Fruit fly (Drosophila melanogaster) whole organism, embryonic: ENCODE results near the gene CG15034.
A peak's percentile ranks its signal among the peaks of the same experiment; 100 is the strongest.

ENCODE experiments used
- CG10267 ChIP-seq: fragments of 200-800 bp; sonication (Bioruptor generic); optimal IDR thresholded peaks from 2 replicates; lab custom pipeline; 2018; ENCODE audit warnings: missing biosample characterization, mild to moderate bottlenecking, missing genetic modification characterization, moderate library complexity
- CG10321 ChIP-seq: fragments of 200-800 bp; sonication (Bioruptor generic); IDR thresholded peaks from 2 replicates; pipeline ENCODE4 v1.3.6; 2022; ENCODE audit warnings: missing biosample characterization, missing genetic modification characterization
- CG11696 ChIP-seq: fragments of 200-800 bp; sonication (Bioruptor generic); IDR thresholded peaks from 2 replicates; pipeline ENCODE4 v1.3.6; 2022; ENCODE audit warnings: missing biosample characterization, missing genetic modification characterization
- CG12071 ChIP-seq: fragments of 200-800 bp; sonication (Bioruptor generic); optimal IDR thresholded peaks from 3 replicates; lab custom pipeline; 2018; ENCODE audit warnings: missing biosample characterization, mild to moderate bottlenecking, missing genetic modification characterization
- CG13287 ChIP-seq: fragments of 200-800 bp; sonication (Bioruptor generic); IDR thresholded peaks from 2 replicates; pipeline ENCODE4 v1.3.6; 2022; ENCODE audit warnings: missing biosample characterization, missing genetic modification characterization; ENCODE audit not compliant: partially characterized antibody
- CG13775 ChIP-seq: fragments of 200-800 bp; sonication (Bioruptor generic); optimal IDR thresholded peaks from 3 replicates; lab custom pipeline; 2017; ENCODE audit warnings: missing biosample characterization, mild to moderate bottlenecking, missing genetic modification characterization
- CG14965 ChIP-seq: fragments of 200-800 bp; sonication (Bioruptor generic); optimal IDR thresholded peaks from 2 replicates; lab custom pipeline; 2016; ENCODE audit warnings: missing biosample characterization, missing genetic modification characterization, borderline replicate concordance
- CG15011 ChIP-seq: fragments of 200-800 bp; sonication (Bioruptor generic); optimal IDR thresholded peaks from 3 replicates; lab custom pipeline; 2018; ENCODE audit warnings: missing biosample characterization, mild to moderate bottlenecking, missing genetic modification characterization
- CG15696 ChIP-seq: fragments of 200-800 bp; sonication (Bioruptor generic); optimal IDR thresholded peaks from 2 replicates; lab custom pipeline; 2019; ENCODE audit warnings: missing biosample characterization, mild to moderate bottlenecking, missing genetic modification characterization, moderate library complexity
- CG16779 ChIP-seq: fragments of 200-800 bp; sonication (Bioruptor generic); IDR thresholded peaks from 2 replicates; pipeline ENCODE4 v1.3.6; 2022; ENCODE audit warnings: missing biosample characterization, missing genetic modification characterization
- CG17385 ChIP-seq: fragments of 200-800 bp; sonication (Bioruptor generic); optimal IDR thresholded peaks from 3 replicates; lab custom pipeline; 2018; ENCODE audit warnings: missing biosample characterization, mild to moderate bottlenecking, missing genetic modification characterization
- CG32767 ChIP-seq: fragments of 200-800 bp; sonication (Bioruptor generic); IDR thresholded peaks from 2 replicates; pipeline ENCODE4 v1.3.6; 2022; ENCODE audit warnings: missing biosample characterization, missing genetic modification characterization
- CG33213 ChIP-seq: fragments of 200-800 bp; sonication (Bioruptor generic); optimal IDR thresholded peaks from 3 replicates; lab custom pipeline; 2016; ENCODE audit warnings: missing biosample characterization, missing genetic modification characterization
- CG3407 ChIP-seq: fragments of 200-800 bp; sonication (Bioruptor generic); optimal IDR thresholded peaks from 2 replicates; lab custom pipeline; 2018; ENCODE audit warnings: missing biosample characterization, mild to moderate bottlenecking, missing genetic modification characterization
- CG6254 ChIP-seq: fragments of 200-800 bp; sonication (Bioruptor generic); optimal IDR thresholded peaks from 3 replicates; lab custom pipeline; 2017; ENCODE audit warnings: mild to moderate bottlenecking, missing biosample characterization, missing genetic modification reagents, missing genetic modification characterization
- CG9876 ChIP-seq: fragments of 200-800 bp; sonication (Bioruptor generic); optimal IDR thresholded peaks from 2 replicates; lab custom pipeline; 2016; ENCODE audit warnings: missing biosample characterization, missing genetic modification characterization
- Dfd ChIP-seq, 2 experiments: fragments of >200 bp; optimal IDR thresholded peaks; 2 replicates each; lab custom pipeline; 2017; ENCODE audit warnings: missing biosample characterization in 2 of 2, missing genetic modification characterization in 2 of 2
- Dip3 ChIP-seq: fragments of 200-800 bp; sonication (Bioruptor generic); optimal IDR thresholded peaks from 3 replicates; lab custom pipeline; 2016; ENCODE audit warnings: missing biosample characterization, missing genetic modification characterization
- Doc2 ChIP-seq: fragments of 200-800 bp; sonication (Bioruptor generic); IDR thresholded peaks from 2 replicates; pipeline ENCODE4 v1.3.6; 2022; ENCODE audit warnings: missing biosample characterization, missing genetic modification characterization
- Fer1 ChIP-seq: fragments of 200-800 bp; sonication (Bioruptor generic); optimal IDR thresholded peaks from 2 replicates; lab custom pipeline; 2017; ENCODE audit warnings: missing biosample characterization, mild to moderate bottlenecking, missing genetic modification characterization
- HLH54F ChIP-seq: fragments of 200-800 bp; sonication (Bioruptor generic); optimal IDR thresholded peaks from 3 replicates; lab custom pipeline; 2016; ENCODE audit warnings: missing biosample characterization, missing genetic modification characterization
- HmgD ChIP-seq: fragments of 200-800 bp; sonication (Bioruptor generic); optimal IDR thresholded peaks from 3 replicates; lab custom pipeline; 2016; ENCODE audit warnings: missing biosample characterization, missing genetic modification characterization
- Hr3 ChIP-seq: fragments of 200-800 bp; sonication (Bioruptor generic); optimal IDR thresholded peaks from 3 replicates; lab custom pipeline; 2016; ENCODE audit warnings: missing biosample characterization, missing genetic modification characterization
- Lhr ChIP-seq: fragments of 200-800 bp; sonication (Bioruptor generic); optimal IDR thresholded peaks from 3 replicates; lab custom pipeline; 2017; ENCODE audit warnings: mild to moderate bottlenecking, missing biosample characterization, missing genetic modification reagents, missing genetic modification characterization
- Lpt ChIP-seq: fragments of >200 bp; optimal IDR thresholded peaks from 2 replicates; lab custom pipeline; 2018; ENCODE audit warnings: missing biosample characterization, missing genetic modification characterization
- MTF-1 ChIP-seq: fragments of 200-800 bp; sonication (Bioruptor generic); optimal IDR thresholded peaks from 2 replicates; lab custom pipeline; 2018; ENCODE audit warnings: missing biosample characterization, mild to moderate bottlenecking, missing genetic modification characterization, borderline replicate concordance
- Neu2 ChIP-seq: fragments of 200-800 bp; sonication (Bioruptor generic); optimal IDR thresholded peaks from 3 replicates; lab custom pipeline; 2016; ENCODE audit warnings: missing biosample characterization, missing genetic modification characterization, borderline replicate concordance
- NfI ChIP-seq: fragments of 200-800 bp; sonication (Bioruptor generic); optimal IDR thresholded peaks from 3 replicates; lab custom pipeline; 2018; ENCODE audit warnings: missing biosample characterization, mild to moderate bottlenecking, missing genetic modification characterization, moderate library complexity
- Side ChIP-seq: fragments of 200-800 bp; sonication (Bioruptor generic); optimal IDR thresholded peaks from 2 replicates; lab custom pipeline; 2016; ENCODE audit warnings: missing biosample characterization, missing genetic modification characterization
- Usf ChIP-seq: fragments of 200-800 bp; sonication (Bioruptor generic); optimal IDR thresholded peaks from 2 replicates; lab custom pipeline; 2017; ENCODE audit warnings: missing genotype, missing biosample characterization, missing genetic modification characterization
- ato ChIP-seq: fragments of 200-800 bp; sonication (Bioruptor generic); IDR thresholded peaks from 2 replicates; pipeline ENCODE4 v1.3.6; 2022; ENCODE audit warnings: missing biosample characterization, missing genetic modification characterization; ENCODE audit not compliant: partially characterized antibody
- bcd ChIP-seq: fragments of 200-800 bp; sonication (Bioruptor generic); optimal IDR thresholded peaks from 2 replicates; lab custom pipeline; 2017; ENCODE audit warnings: missing biosample characterization, mild to moderate bottlenecking, missing genetic modification characterization
- cad ChIP-seq: fragments of >200 bp; optimal IDR thresholded peaks from 2 replicates; lab custom pipeline; 2017; ENCODE audit warnings: missing biosample characterization, missing genetic modification characterization
- cato ChIP-seq: fragments of 200-800 bp; sonication (Bioruptor generic); optimal IDR thresholded peaks from 2 replicates; lab custom pipeline; 2016; ENCODE audit warnings: missing biosample characterization, missing genetic modification characterization, borderline replicate concordance
- cwo ChIP-seq: fragments of 200-800 bp; sonication (Bioruptor generic); optimal IDR thresholded peaks from 3 replicates; lab custom pipeline; 2017; ENCODE audit warnings: missing biosample characterization, missing genetic modification characterization, mild to moderate bottlenecking, moderate library complexity, missing genetic modification reagents
- disco-r ChIP-seq: fragments of 200-800 bp; sonication (Bioruptor generic); optimal IDR thresholded peaks from 2 replicates; lab custom pipeline; 2016; ENCODE audit warnings: missing biosample characterization, missing genetic modification characterization
- gcm2 ChIP-seq: fragments of 200-800 bp; sonication (Bioruptor generic); optimal IDR thresholded peaks from 2 replicates; lab custom pipeline; 2016; ENCODE audit warnings: missing biosample characterization, missing genetic modification characterization
- insv ChIP-seq, 2 experiments: fragments of 200-800 bp; sonication (Bioruptor generic); optimal IDR thresholded peaks; 3 replicates each; lab custom pipeline; 2016 to 2018; ENCODE audit warnings: missing biosample characterization in 2 of 2, missing genetic modification characterization in 2 of 2
- jigr1 ChIP-seq: fragments of 200-800 bp; sonication (Bioruptor generic); IDR thresholded peaks from 3 replicates; pipeline ENCODE4 v1.3.6; 2022; ENCODE audit warnings: missing biosample characterization, missing genetic modification characterization
- lilli ChIP-seq: fragments of 200-800 bp; sonication (Bioruptor generic); optimal IDR thresholded peaks from 3 replicates; lab custom pipeline; 2016; ENCODE audit warnings: missing biosample characterization, missing genetic modification characterization
- nerfin-1 ChIP-seq: fragments of 200-800 bp; sonication (Bioruptor generic); optimal IDR thresholded peaks from 3 replicates; lab custom pipeline; 2019; ENCODE audit warnings: missing biosample characterization, mild to moderate bottlenecking, missing genetic modification characterization, moderate library complexity
- oc ChIP-seq: fragments of 200-800 bp; sonication (Bioruptor generic); optimal IDR thresholded peaks from 2 replicates; lab custom pipeline; 2018; ENCODE audit warnings: missing biosample characterization, mild to moderate bottlenecking, missing genetic modification characterization, moderate library complexity
- ranshi ChIP-seq: fragments of 200-800 bp; sonication (Bioruptor generic); IDR thresholded peaks from 2 replicates; pipeline ENCODE4 v1.3.6; 2022; ENCODE audit warnings: missing biosample characterization, missing genetic modification characterization
- scrt ChIP-seq: fragments of 200-800 bp; sonication (Bioruptor generic); optimal IDR thresholded peaks from 2 replicates; lab custom pipeline; 2018; ENCODE audit warnings: missing biosample characterization, mild to moderate bottlenecking, missing genetic modification characterization, moderate library complexity
- sisA ChIP-seq: fragments of 200-800 bp; sonication (Bioruptor generic); IDR thresholded peaks from 2 replicates; pipeline ENCODE4 v1.3.6; 2022; ENCODE audit warnings: missing biosample characterization, missing genetic modification characterization
- slou ChIP-seq: fragments of 200-800 bp; sonication (Bioruptor generic); optimal IDR thresholded peaks from 3 replicates; lab custom pipeline; 2016; ENCODE audit warnings: missing biosample characterization, missing genetic modification characterization
- sob ChIP-seq: fragments of 200-800 bp; sonication (Bioruptor generic); IDR thresholded peaks from 2 replicates; pipeline ENCODE4 v1.3.6; 2022; ENCODE audit warnings: missing biosample characterization, missing genetic modification characterization
- ttk ChIP-seq: fragments of 200-800 bp; sonication (Bioruptor generic); IDR thresholded peaks from 2 replicates; pipeline ENCODE4 v2.1.2; 2022; ENCODE audit warnings: missing biosample characterization, missing genetic modification characterization

The CG15034 gene

dm6 chrX:7301351-7302328 is 45.7 kb downstream of the CG15034 start (continued):
- TF ChIP-seq CG14965 (GFP tag; lab: Kevin White, UChicago), result no peak
- TF ChIP-seq ranshi (GFP tag; lab: Robert Waterston, UW), result peak; percentile 35
- peak; percentile 18 for TF ChIP-seq gcm2
- no peak for TF ChIP-seq Doc2 (GFP tag; lab: Robert Waterston, UW)
- TF ChIP-seq Hr3 (GFP tag; lab: Kevin White, UChicago), result peak; percentile 56
- no peak for TF ChIP-seq jigr1
- no peak for TF ChIP-seq CG3407
- no peak for TF ChIP-seq ato (GFP tag; lab: Robert Waterston, UW)
- TF ChIP-seq CG12071 (GFP tag; lab: Kevin White, UChicago), result no peak
- no peak for TF ChIP-seq Dfd (GFP tag; optimal IDR thresholded peaks at IDR 0.05; lab: Kevin White, UChicago)
- peak; percentile 42 for TF ChIP-seq sisA (GFP tag; lab: Robert Waterston, UW)
- peak; percentile 59 for TF ChIP-seq bcd
- no peak for TF ChIP-seq disco-r (GFP tag; lab: Kevin White, UChicago)
- TF ChIP-seq Usf, result peak; percentile 13
- no peak for TF ChIP-seq cad (GFP tag; lab: Kevin White, UChicago)
- TF ChIP-seq CG15011 (GFP tag; lab: Kevin White, UChicago), result peak; percentile 35
- no peak for TF ChIP-seq oc (tag; lab: Kevin White, UChicago)
- TF ChIP-seq CG6254, result peak; percentile 48
- no peak for TF ChIP-seq CG13287 (GFP tag; lab: Robert Waterston, UW)
- TF ChIP-seq CG9876, result no peak
- no peak for TF ChIP-seq Side (GFP tag; lab: Kevin White, UChicago)
- TF ChIP-seq Fer1, result peak; percentile 18
- peak; percentile 22 for TF ChIP-seq Lhr (GFP tag; lab: Kevin White, UChicago)
- TF ChIP-seq CG11696 (GFP tag; lab: Robert Waterston, UW), result peak; percentile 87
- peak; percentile 46 for TF ChIP-seq CG10267 (tag; lab: Kevin White, UChicago)
- no peak for TF ChIP-seq insv (GFP tag; optimal IDR thresholded peaks at IDR 0.05; lab: Kevin White, UChicago)
- TF ChIP-seq cwo (GFP tag; lab: Kevin White, UChicago), result peak; percentile 6
- no peak for TF ChIP-seq CG32767 (GFP tag; lab: Robert Waterston, UW)
- TF ChIP-seq sob (GFP tag; lab: Robert Waterston, UW), result peak; percentile 29; the same call in 1 of the 2 replicates
- TF ChIP-seq CG15696, result peak; percentile 41
- TF ChIP-seq ttk (GFP tag; lab: Robert Waterston, UW), result peak; percentile 39; the same call in 1 of the 2 replicates
- no peak for TF ChIP-seq Dip3 (GFP tag; lab: Kevin White, UChicago)
- TF ChIP-seq CG10321 (GFP tag; lab: Robert Waterston, UW), result no peak
- TF ChIP-seq CG33213 (GFP tag; lab: Kevin White, UChicago), result no peak
- no peak for TF ChIP-seq Lpt (GFP tag; lab: Kevin White, UChicago)
- no peak for TF ChIP-seq slou (GFP tag; lab: Kevin White, UChicago)
- peak; percentile 1 for TF ChIP-seq scrt (GFP tag; lab: Kevin White, UChicago)
- TF ChIP-seq CG17385, result no peak
- no peak for TF ChIP-seq HmgD (GFP tag; lab: Kevin White, UChicago)
- peak; percentile 76 for TF ChIP-seq nerfin-1
- TF ChIP-seq HLH54F (GFP tag; lab: Kevin White, UChicago), result peak; percentile 8
- no peak for TF ChIP-seq CG16779 (GFP tag; lab: Robert Waterston, UW)
- peak; percentile 50 for TF ChIP-seq CG13775 (GFP tag; lab: Kevin White, UChicago)
- TF ChIP-seq NfI, result no peak
- TF ChIP-seq Neu2 (GFP tag; lab: Kevin White, UChicago), result no peak
- peak; percentile 43 for TF ChIP-seq lilli (GFP tag; lab: Kevin White, UChicago)
- TF ChIP-seq MTF-1 (GFP tag; lab: Kevin White, UChicago), result no peak
- TF ChIP-seq cato (GFP tag; lab: Kevin White, UChicago), result no peak
